Fruit fly (Drosophila melanogaster): ENCODE results near the gene atk.

Gene atk

dm6 chr3L:20471499-20472313 lies 7.0 kb upstream of the atk start (continued):
- TF ChIP-seq jumu (GFP tag; optimal IDR thresholded peaks at IDR 0.05) (peak; percentile 38), CG2712 (tag; optimal IDR thresholded peaks at IDR 0.05) (peak; percentile 28), CG15073 (GFP tag; optimal IDR thresholded peaks at IDR 0.05) (no peak), HLHmδ (GFP tag; optimal IDR thresholded peaks at IDR 0.05) (peak; percentile 1), HLH3B (GFP tag; IDR thresholded peaks at IDR 0.05) (peak; percentile 6; the same call in 1 of the 2 replicates), Sry-β (GFP tag; optimal IDR thresholded peaks at IDR 0.05) (no peak), CG1529 (GFP tag; optimal IDR thresholded peaks at IDR 0.05) (peak; percentile 73), emc (GFP tag; optimal IDR thresholded peaks at IDR 0.05) (no peak), Hsf (GFP tag; optimal IDR thresholded peaks at IDR 0.05) (peak; percentile 49), CG11093 (GFP tag; IDR thresholded peaks at IDR 0.05) (no peak), sr (GFP tag; IDR thresholded peaks at IDR 0.05) (peak; percentile 63; the same call in 2 of the 3 replicates), hkb (optimal IDR thresholded peaks at IDR 0.05) (no peak), hkb (GFP tag; IDR thresholded peaks at IDR 0.05) (no peak), Dfd (GFP tag; optimal IDR thresholded peaks at IDR 0.05) (no peak), CG4282 (GFP tag; optimal IDR thresholded peaks at IDR 0.05) (no peak), tio (GFP tag; optimal IDR thresholded peaks at IDR 0.05) (peak; percentile 17), CG15601 (tag; optimal IDR thresholded peaks at IDR 0.05) (peak; percentile 63), CkIIα-i1 (GFP tag; IDR thresholded peaks at IDR 0.05) (no peak), CG7745 (tag; optimal IDR thresholded peaks at IDR 0.05) (peak; percentile 20), CG2120 (GFP tag; optimal IDR thresholded peaks at IDR 0.05) (peak; percentile 31), sima (GFP tag; optimal IDR thresholded peaks at IDR 0.05) (no peak), lilli (GFP tag; optimal IDR thresholded peaks at IDR 0.05) (peak; percentile 22), CG7839 (tag; optimal IDR thresholded peaks at IDR 0.05) (peak; percentile 14), CG6813 (GFP tag; optimal IDR thresholded peaks at IDR 0.05) (peak; percentile 73), zen2 (GFP tag; IDR thresholded peaks at IDR 0.05; ENCODE audit: partially characterized antibody) (no peak), ac (GFP tag; optimal IDR thresholded peaks at IDR 0.05) (peak; percentile 79), hth (optimal IDR thresholded peaks at IDR 0.05) (no peak), CG10654 (GFP tag; optimal IDR thresholded peaks at IDR 0.05) (peak; percentile 46), bab2 (GFP tag; optimal IDR thresholded peaks at IDR 0.05) (peak; percentile 81), CG10462 (GFP tag; optimal IDR thresholded peaks at IDR 0.05) (peak; percentile 41), unc-4 (GFP tag; IDR thresholded peaks at IDR 0.05; ENCODE audit: partially characterized antibody) (no peak), Ssrp (tag; optimal IDR thresholded peaks at IDR 0.05) (no peak), Meics (GFP tag; optimal IDR thresholded peaks at IDR 0.05) (peak; percentile 83), Ets97D (GFP tag; optimal IDR thresholded peaks at IDR 0.05) (no peak), CG11695 (GFP tag; IDR thresholded peaks at IDR 0.05) (peak; percentile 49; the same call in 2 of the 3 replicates), unpg (GFP tag; optimal IDR thresholded peaks at IDR 0.05) (peak; percentile 17), CG10321 (GFP tag; IDR thresholded peaks at IDR 0.05) (0 out of 2 replicates have a peak, but pooled peaks have one; percentile 14), fd3F (GFP tag; optimal IDR thresholded peaks at IDR 0.05) (no peak), CG10366 (GFP tag; IDR thresholded peaks at IDR 0.05) (no peak), CG4360 (GFP tag; IDR thresholded peaks at IDR 0.05) (peak; percentile 21; the same call in 1 of the 2 replicates), CG9797 (GFP tag; optimal IDR thresholded peaks at IDR 0.05) (no peak), pros (GFP tag; optimal IDR thresholded peaks at IDR 0.05) (no peak), C15 (GFP tag; IDR thresholded peaks at IDR 0.05) (no peak), prd (optimal IDR thresholded peaks at IDR 0.05) (no peak), prd (GFP tag; IDR thresholded peaks at IDR 0.05) (no peak), Sox102F (GFP tag; optimal IDR thresholded peaks at IDR 0.05) (peak; percentile 57), ERR (GFP tag; optimal IDR thresholded peaks at IDR 0.05) (peak; percentile 50), Spps (tag; optimal IDR thresholded peaks at IDR 0.05) (peak; percentile 44), CG4854 (GFP tag; optimal IDR thresholded peaks at IDR 0.05) (peak; percentile 48), CG9215 (GFP tag; IDR thresholded peaks at IDR 0.05) (no peak)
